Worm (Caenorhabditis elegans): ENCODE measurements around the gene tram-1.

ce11 chrIV:10236106-10236505 lies 15.0 kb upstream of the tram-1 start:
- TF ChIP-seq dve-1 (tag; optimal IDR thresholded peaks at IDR 0.05) = no peak
- TF ChIP-seq pha-4 (tag; optimal IDR thresholded peaks at IDR 0.05) = no peak
- TF ChIP-seq rnt-1 (tag; optimal IDR thresholded peaks at IDR 0.05) = no peak
- TF ChIP-seq sox-4 (tag; optimal IDR thresholded peaks at IDR 0.05) = no peak
- TF ChIP-seq ama-1 (optimal IDR thresholded peaks at IDR 0.05) = no peak
- TF ChIP-seq ceh-2 (tag; optimal IDR thresholded peaks at IDR 0.05) = no peak
- TF ChIP-seq pqm-1 (tag; optimal IDR thresholded peaks at IDR 0.05) = no peak

Data from whole organism, late embryonic.